Worm (Caenorhabditis elegans) whole organism, late embryonic: ENCODE data around the gene F54F11.1.

Source experiments
- ceh-30 ChIP-seq: fragments of 150-350 bp; optimal IDR thresholded peaks from 2 replicates; lab custom pipeline; 2014; ENCODE audit warnings: missing biosample characterization, missing genetic modification characterization
- dmd-4 ChIP-seq: sonication (generic microtip); optimal IDR thresholded peaks from 2 replicates; lab custom pipeline; 2016; ENCODE audit warnings: borderline replicate concordance, missing genetic modification characterization, missing compliant biosample characterization
- dve-1 ChIP-seq: sonication (generic microtip); optimal IDR thresholded peaks from 2 replicates; lab custom pipeline; 2017; ENCODE audit warnings: antibody characterized with exemption, mild to moderate bottlenecking, missing genetic modification characterization, missing compliant biosample characterization
- hlh-8 ChIP-seq: sonication (generic microtip); optimal IDR thresholded peaks from 2 replicates; lab custom pipeline; 2016; ENCODE audit warnings: missing genotype, missing genetic modification characterization, missing compliant biosample characterization
- nhr-11 ChIP-seq: fragments of 150-350 bp; optimal IDR thresholded peaks from 2 replicates; lab custom pipeline; 2014; ENCODE audit warnings: missing biosample characterization, missing genetic modification characterization
- pat-9 ChIP-seq: fragments of 200-800 bp; sonication (Bioruptor generic); optimal IDR thresholded peaks from 2 replicates; lab custom pipeline; 2018; ENCODE audit warnings: mild to moderate bottlenecking, missing genetic modification characterization, moderate library complexity, missing compliant biosample characterization
- pha-4 ChIP-seq: fragments of 150-350 bp; optimal IDR thresholded peaks from 2 replicates; lab custom pipeline; 2018; ENCODE audit warnings: missing biosample characterization, missing genetic modification reagents, missing genetic modification characterization
- rnt-1 ChIP-seq: sonication (generic microtip); optimal IDR thresholded peaks from 2 replicates; lab custom pipeline; 2016; ENCODE audit warnings: missing genetic modification characterization, missing compliant biosample characterization
- sdc-2 ChIP-seq: sonication (generic microtip); optimal IDR thresholded peaks from 2 replicates; lab custom pipeline; 2016; ENCODE audit warnings: missing genotype, missing genetic modification characterization, missing compliant biosample characterization
- syd-9 ChIP-seq: sonication (generic microtip); optimal IDR thresholded peaks from 2 replicates; lab custom pipeline; 2016; ENCODE audit warnings: mild to moderate bottlenecking, missing genetic modification characterization, moderate library complexity, missing compliant biosample characterization
- unc-3 ChIP-seq, 2 experiments: fragments of 200-800 bp in 1 of 2; sonication (Bioruptor generic) in 1 of 2; sonication (generic microtip) in 1 of 2; conservative IDR thresholded peaks in 1 of 2; optimal IDR thresholded peaks in 1 of 2; 2 replicates each; pipeline versions ENCODE4 v1.3.6 to Lab custom; 2016 to 2022; ENCODE audit warnings: missing compliant biosample characterization in 2 of 2, missing genetic modification characterization in 2 of 2, missing genetic modification reagents in 1 of 2

DNA sequence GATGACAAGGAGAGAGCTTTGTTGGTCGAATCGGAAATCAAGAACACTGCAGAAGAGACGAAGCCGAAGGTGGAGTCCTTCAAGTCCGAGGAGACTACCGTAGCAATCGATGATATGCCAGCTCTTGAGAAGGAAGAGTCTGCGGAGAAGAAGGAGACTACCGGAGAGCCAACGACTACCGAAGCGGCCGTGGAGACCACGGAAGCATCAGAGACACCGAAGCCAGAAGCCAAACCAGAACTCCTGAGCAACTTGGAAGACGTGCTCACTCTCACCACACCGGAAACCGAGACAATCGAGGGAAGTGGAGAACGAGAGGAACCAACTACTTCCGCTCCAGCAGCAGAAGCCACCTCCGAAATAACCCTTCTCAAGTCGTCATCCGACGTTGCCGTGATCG is 19.6 kb upstream of the F54F11.1 start:
- no peak for TF ChIP-seq pha-4 (tag; lab: Kevin White, UChicago)
- no peak for TF ChIP-seq hlh-8
- no peak for TF ChIP-seq syd-9
- TF ChIP-seq pat-9 (tag; lab: Kevin White, UChicago) = no peak
- no peak for TF ChIP-seq nhr-11 (tag; lab: Kevin White, UChicago)
- no peak for TF ChIP-seq ceh-30
- TF ChIP-seq rnt-1 (tag; lab: Kevin White, UChicago) = no peak
- no peak for TF ChIP-seq unc-3 (GFP tag; conservative IDR thresholded peaks at IDR 0.05; lab: Robert Waterston, UW)
- TF ChIP-seq unc-3 (tag; optimal IDR thresholded peaks at IDR 0.05; lab: Kevin White, UChicago) = no peak
- TF ChIP-seq sdc-2 = no peak
- no peak for TF ChIP-seq dmd-4 (tag; lab: Kevin White, UChicago)
- no peak for TF ChIP-seq dve-1 (tag; lab: Kevin White, UChicago)
